Worm (Caenorhabditis elegans): ENCODE data around the gene srh-219.

DNA sequence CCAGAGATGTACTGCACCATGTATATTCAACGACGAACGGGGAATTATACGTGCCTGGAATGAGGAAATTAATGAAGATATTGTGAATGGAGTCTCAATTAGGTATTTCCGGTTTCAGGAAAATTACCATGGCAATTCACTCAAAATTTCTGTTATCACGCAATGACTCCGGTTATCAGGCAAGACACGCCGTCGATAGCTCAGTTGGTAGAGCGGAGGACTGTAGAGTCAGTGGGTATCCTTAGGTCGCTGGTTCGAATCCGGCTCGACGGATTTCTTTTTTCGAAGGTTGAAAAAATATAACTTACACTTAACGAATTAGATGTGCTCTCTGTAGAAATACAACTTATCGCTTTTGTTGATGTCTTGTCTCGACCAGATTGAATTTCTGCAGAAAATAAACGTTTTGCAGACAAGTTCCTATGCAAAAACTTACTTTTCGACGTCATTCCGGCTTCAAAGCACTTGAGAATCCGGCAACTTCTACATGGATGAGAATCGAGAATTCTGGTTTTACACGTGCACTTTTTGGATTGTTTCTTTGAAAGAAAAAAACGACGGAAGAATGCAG lies 14.7 kb upstream of the srh-219 start:
- no peak for TF ChIP-seq pha-4 (tag; optimal IDR thresholded peaks at IDR 0.05)
- no peak for TF ChIP-seq efl-1 (GFP tag; optimal IDR thresholded peaks at IDR 0.05)
- TF ChIP-seq Y67H2A.10 (GFP tag; conservative IDR thresholded peaks at IDR 0.05) = no peak
- TF ChIP-seq madf-10 (tag; optimal IDR thresholded peaks at IDR 0.05) = no peak
- TF ChIP-seq ceh-40 (GFP tag; IDR thresholded peaks at IDR 0.05) = no peak
- TF ChIP-seq B0336.3 (GFP tag; IDR thresholded peaks at IDR 0.05) = no peak
- TF ChIP-seq chd-7 (tag; optimal IDR thresholded peaks at IDR 0.05) = no peak
- peak; percentile 57 for TF ChIP-seq him-1 (tag; optimal IDR thresholded peaks at IDR 0.05)
- no peak for TF ChIP-seq ama-1 (optimal IDR thresholded peaks at IDR 0.05)
- peak in 1 of 2 experiments; percentile 47 for TF ChIP-seq ama-1 (GFP tag; optimal IDR thresholded peaks at IDR 0.05)

Data from whole organism, young adult.